Worm (Caenorhabditis elegans) whole organism, early embryonic: ENCODE measurements around the gene tbx-38.

ENCODE experiments used
- B0310.2 ChIP-seq: sonication (generic microtip); optimal IDR thresholded peaks from 2 replicates; lab custom pipeline; 2016; ENCODE audit warnings: mild to moderate bottlenecking, missing genetic modification characterization, missing compliant biosample characterization
- F13C5.2 ChIP-seq: sonication (generic microtip); optimal IDR thresholded peaks from 2 replicates; lab custom pipeline; 2017; ENCODE audit warnings: mild to moderate bottlenecking, missing genetic modification characterization, inconsistent platforms, missing compliant biosample characterization
- aly-1 ChIP-seq: sonication (generic microtip); optimal IDR thresholded peaks from 2 replicates; lab custom pipeline; 2016; ENCODE audit warnings: missing genetic modification characterization, missing compliant biosample characterization
- ama-1 ChIP-seq: fragments of 150-350 bp; optimal IDR thresholded peaks from 2 replicates; lab custom pipeline; 2014
- ceh-13 ChIP-seq: fragments of 200-800 bp; sonication (Bioruptor generic); optimal IDR thresholded peaks from 2 replicates; lab custom pipeline; 2018; ENCODE audit warnings: mild to moderate bottlenecking, missing genetic modification characterization, missing compliant biosample characterization
- ceh-36 ChIP-seq: sonication (generic microtip); optimal IDR thresholded peaks from 2 replicates; lab custom pipeline; 2016; ENCODE audit warnings: missing genetic modification characterization, inconsistent platforms, missing compliant biosample characterization
- ets-7 ChIP-seq: sonication (generic microtip); optimal IDR thresholded peaks from 2 replicates; lab custom pipeline; 2016; ENCODE audit warnings: missing genotype, missing genetic modification characterization, missing compliant biosample characterization
- flt-1 ChIP-seq: fragments of 200-800 bp; sonication (Bioruptor generic); IDR thresholded peaks from 2 replicates; pipeline ENCODE4 v1.3.6; 2022; ENCODE audit warnings: missing genetic modification characterization, missing compliant biosample characterization
- hmbx-1 ChIP-seq: sonication (generic microtip); optimal IDR thresholded peaks from 2 replicates; lab custom pipeline; 2016; ENCODE audit warnings: mild to moderate bottlenecking, missing genetic modification characterization, missing compliant biosample characterization
- hmg-4 ChIP-seq: fragments of 200-800 bp; sonication (Bioruptor generic); optimal IDR thresholded peaks from 2 replicates; lab custom pipeline; 2018; ENCODE audit warnings: mild to moderate bottlenecking, missing genetic modification characterization, missing compliant biosample characterization
- hnd-1 ChIP-seq: sonication (generic microtip); optimal IDR thresholded peaks from 2 replicates; lab custom pipeline; 2016; ENCODE audit warnings: missing genetic modification characterization, missing compliant biosample characterization
- pes-1 ChIP-seq: fragments of 200-800 bp; sonication (Bioruptor generic); IDR thresholded peaks from 2 replicates; pipeline ENCODE4 v1.3.6; 2022; ENCODE audit warnings: missing genetic modification reagents, missing genetic modification characterization, missing compliant biosample characterization
- scrt-1 ChIP-seq: fragments of 200-800 bp; sonication (Bioruptor generic); IDR thresholded peaks from 2 replicates; pipeline ENCODE4 v1.3.6; 2022; ENCODE audit warnings: missing genetic modification characterization, missing compliant biosample characterization
- sea-1 ChIP-seq: fragments of 200-800 bp; sonication (Bioruptor generic); conservative IDR thresholded peaks from 2 replicates; pipeline ENCODE4 v1.3.6; 2022; ENCODE audit warnings: missing genetic modification characterization, missing compliant biosample characterization
- tbx-11 ChIP-seq: fragments of 200-800 bp; sonication (Bioruptor generic); IDR thresholded peaks from 2 replicates; pipeline ENCODE4 v1.3.6; 2022; ENCODE audit warnings: missing genetic modification characterization, missing compliant biosample characterization
- tbx-37 ChIP-seq: fragments of 200-800 bp; sonication (Bioruptor generic); conservative IDR thresholded peaks from 2 replicates; pipeline ENCODE4 v1.3.6; 2022; ENCODE audit warnings: missing genetic modification reagents, missing genetic modification characterization, missing compliant biosample characterization
- tra-4 ChIP-seq: sonication (generic microtip); optimal IDR thresholded peaks from 2 replicates; lab custom pipeline; 2017; ENCODE audit warnings: missing genetic modification characterization, missing compliant biosample characterization

tbx-38 gene

ce11 chrIII:11829062-11829461 is 43.2 kb upstream of the tbx-38 start:
- TF ChIP-seq ceh-13 = no peak
- no peak for TF ChIP-seq ceh-36 (tag; lab: Kevin White, UChicago)
- no peak for TF ChIP-seq scrt-1 (GFP tag; lab: Robert Waterston, UW)
- TF ChIP-seq sea-1 (GFP tag; lab: Robert Waterston, UW) = no peak
- no peak for TF ChIP-seq pes-1
- TF ChIP-seq tbx-37 (GFP tag; lab: Robert Waterston, UW) = no peak
- no peak for TF ChIP-seq flt-1
- TF ChIP-seq F13C5.2 = no peak
- no peak for TF ChIP-seq ets-7
- no peak for TF ChIP-seq ama-1 (lab: Kevin White, UChicago)

- TF ChIP-seq ceh-13 (no peak), aly-1 (tag; lab: Kevin White, UChicago) (no peak), hmg-4 (GFP tag; lab: Kevin White, UChicago) (no peak), tra-4 (tag; lab: Kevin White, UChicago) (no peak), tbx-37 (GFP tag; lab: Robert Waterston, UW) (no peak), pes-1 (no peak)
Observed at ce11 chrIII:11826118-11826517, 40.3 kb upstream of the tbx-38 start, which contains the start of gene rsp-8. Gene rsp-8, plus strand, starts transcription at chrIII:11826418.

ce11 chrIII:11825654-11826053 is 39.8 kb upstream of the tbx-38 start:
- TF ChIP-seq F13C5.2 (peak; percentile 10), ets-7 (no peak), sea-1 (GFP tag; lab: Robert Waterston, UW) (0 out of 2 replicates have a peak, but pooled peaks have one; percentile 45), flt-1 (0 out of 2 replicates have a peak, but pooled peaks have one; percentile 32), tbx-11 (0 out of 2 replicates have a peak, but pooled peaks have one; percentile 10), pes-1 (peak; percentile 26; the same call in 1 of the 2 replicates), scrt-1 (GFP tag; lab: Robert Waterston, UW) (no peak), hmg-4 (GFP tag; lab: Kevin White, UChicago) (peak; percentile 8)

- TF ChIP-seq ets-7 (no peak), B0310.2 (no peak), tbx-11 (no peak), pes-1 (no peak)
Observed at ce11 chrIII:11824580-11824979, 38.7 kb upstream of the tbx-38 start.

DNA sequence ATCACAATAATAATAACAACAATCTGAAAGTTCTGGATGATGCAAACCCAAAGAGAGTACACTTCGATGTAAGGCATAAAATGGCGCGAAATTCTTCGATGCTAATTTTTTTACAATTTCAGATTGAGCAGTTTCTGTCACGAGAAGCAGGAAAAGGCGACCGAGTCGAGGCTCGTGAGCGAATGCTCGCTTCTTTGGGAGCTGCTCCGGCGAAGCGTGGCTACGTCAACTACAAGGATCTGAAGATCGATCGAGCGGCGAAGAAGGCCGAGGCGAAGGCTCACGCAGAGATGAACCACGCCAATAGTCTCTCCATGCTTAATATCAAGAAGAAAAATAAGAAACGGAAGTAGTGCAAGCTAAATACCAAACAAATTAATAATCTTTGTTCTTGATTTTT is 38.2 kb upstream of the tbx-38 start:
- TF ChIP-seq tbx-11 = no peak
- TF ChIP-seq ceh-13 = no peak
- no peak for TF ChIP-seq hnd-1 (tag; lab: Kevin White, UChicago)

- TF ChIP-seq F13C5.2 (peak; percentile 64), hmg-4 (GFP tag; lab: Kevin White, UChicago) (no peak)
Observed at ce11 chrIII:11823260-11823659, 37.4 kb upstream of the tbx-38 start, which contains the start of gene C18D11.3. Gene C18D11.3, plus strand, starts transcription at chrIII:11823448.

DNA sequence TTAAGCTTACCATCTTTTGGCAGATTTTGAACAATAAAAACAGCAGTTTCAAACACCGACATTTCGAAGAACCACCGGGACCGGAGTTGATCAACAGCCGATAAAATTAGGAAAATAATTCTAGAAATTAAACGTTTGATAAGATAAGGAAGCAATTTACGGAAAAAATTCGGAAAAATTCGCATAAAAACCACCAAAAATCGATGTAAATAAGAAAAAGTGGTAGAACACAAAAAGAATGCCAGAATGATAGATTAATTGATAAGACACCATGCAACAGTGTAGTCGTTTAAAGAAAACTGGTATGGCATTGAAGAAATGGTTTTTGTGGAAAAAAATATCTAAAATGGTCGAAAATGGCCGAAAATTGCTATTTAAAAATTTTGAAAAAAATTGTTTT is 36.5 kb upstream of the tbx-38 start, which contains the start of gene maa-1:
maa-1 (minus strand) TSS at position 120 of the 400 bp plus-strand sequence.
- TF ChIP-seq hmbx-1 (no peak), ama-1 (lab: Kevin White, UChicago) (no peak), hnd-1 (tag; lab: Kevin White, UChicago) (no peak), hmg-4 (GFP tag; lab: Kevin White, UChicago) (no peak), B0310.2 (no peak), F13C5.2 (no peak), ets-7 (no peak), sea-1 (GFP tag; lab: Robert Waterston, UW) (no peak), ceh-36 (tag; lab: Kevin White, UChicago) (no peak), tbx-37 (GFP tag; lab: Robert Waterston, UW) (no peak), aly-1 (tag; lab: Kevin White, UChicago) (no peak), flt-1 (no peak), pes-1 (no peak), tra-4 (tag; lab: Kevin White, UChicago) (no peak), ceh-13 (no peak), scrt-1 (GFP tag; lab: Robert Waterston, UW) (no peak), tbx-11 (no peak)

- no peak for TF ChIP-seq F13C5.2
- no peak for TF ChIP-seq sea-1 (GFP tag; lab: Robert Waterston, UW)
- TF ChIP-seq hmg-4 (GFP tag; lab: Kevin White, UChicago) = no peak
- no peak for TF ChIP-seq hmbx-1
- no peak for TF ChIP-seq ceh-36 (tag; lab: Kevin White, UChicago)
Observed at ce11 chrIII:11817865-11818264, 32.0 kb upstream of the tbx-38 start.

- TF ChIP-seq B0310.2 (no peak), aly-1 (tag; lab: Kevin White, UChicago) (no peak), hmbx-1 (no peak), ets-7 (no peak), ceh-13 (no peak), sea-1 (GFP tag; lab: Robert Waterston, UW) (no peak), pes-1 (no peak), tra-4 (tag; lab: Kevin White, UChicago) (no peak), hmg-4 (GFP tag; lab: Kevin White, UChicago) (no peak), F13C5.2 (no peak), ama-1 (lab: Kevin White, UChicago) (no peak)
Observed at ce11 chrIII:11816523-11817003, 30.7 kb upstream of the tbx-38 start, which contains the start of gene C18D11.1. Gene C18D11.1, plus strand, starts transcription at chrIII:11816573.
